Worm (Caenorhabditis elegans) whole organism, L2 larva: ENCODE measurements around the gene T28D9.4.

Experiments
- blmp-1 ChIP-seq: sonication (generic microtip); optimal IDR thresholded peaks from 2 replicates; lab custom pipeline; 2017; ENCODE audit warnings: missing genetic modification characterization, mild to moderate bottlenecking, missing compliant biosample characterization, antibody characterized with exemption, moderate library complexity; ENCODE audit not compliant: insufficient read depth
- ceh-82 ChIP-seq: fragments of 150-350 bp; optimal IDR thresholded peaks from 2 replicates; lab custom pipeline; 2014; ENCODE audit warnings: missing biosample characterization, missing genetic modification characterization
- dmd-4 ChIP-seq: sonication (generic microtip); optimal IDR thresholded peaks from 2 replicates; lab custom pipeline; 2017; ENCODE audit warnings: missing biosample characterization, missing genetic modification characterization
- elt-3 ChIP-seq: sonication (generic microtip); optimal IDR thresholded peaks from 2 replicates; lab custom pipeline; 2017; ENCODE audit warnings: missing biosample characterization, missing genetic modification characterization
- fos-1 ChIP-seq: fragments of 150-350 bp; optimal IDR thresholded peaks from 2 replicates; lab custom pipeline; 2014; ENCODE audit warnings: missing biosample characterization, missing genetic modification characterization
- mdl-1 ChIP-seq, 2 experiments: fragments of 150-350 bp in 1 of 2; sonication (generic microtip) in 1 of 2; optimal IDR thresholded peaks; 2 replicates each; lab custom pipeline; 2017; ENCODE audit warnings: missing biosample characterization in 2 of 2, missing genetic modification characterization in 2 of 2
- nhr-237 ChIP-seq: fragments of 150-350 bp; optimal IDR thresholded peaks from 2 replicates; lab custom pipeline; 2014; ENCODE audit warnings: missing biosample characterization, missing genetic modification characterization
- nhr-77 ChIP-seq: fragments of 150-350 bp; optimal IDR thresholded peaks from 2 replicates; lab custom pipeline; 2014; ENCODE audit warnings: missing biosample characterization, missing genetic modification characterization
- unc-39 ChIP-seq: fragments of 150-350 bp; optimal IDR thresholded peaks from 2 replicates; lab custom pipeline; 2014; ENCODE audit warnings: missing biosample characterization, missing genetic modification characterization
- unc-62 ChIP-seq: fragments of 150-350 bp; optimal IDR thresholded peaks from 2 replicates; lab custom pipeline; 2014; ENCODE audit warnings: missing biosample characterization, missing genetic modification reagents, missing genetic modification characterization

- TF ChIP-seq unc-39 (tag; lab: Kevin White, UChicago) (no peak), nhr-77 (tag; lab: Kevin White, UChicago) (no peak), dmd-4 (no peak), elt-3 (no peak), unc-62 (GFP tag; lab: Kevin White, UChicago) (no peak), nhr-237 (tag; lab: Kevin White, UChicago) (no peak), ceh-82 (no peak), mdl-1 (tag; optimal IDR thresholded peaks at IDR 0.05; lab: Kevin White, UChicago) (no peak), blmp-1 (tag; lab: Kevin White, UChicago) (no peak), fos-1 (no peak)
Measured at ce11 chrII:6493139-6493538, 16.4 kb downstream of the T28D9.4 start.
